Worm (Caenorhabditis elegans) whole organism, young adult: ENCODE results near the gene clec-217.

Experiments
- T07F8.4 ChIP-seq: sonication (generic microtip); optimal IDR thresholded peaks from 2 replicates; lab custom pipeline; 2016; ENCODE audit warnings: mild to moderate bottlenecking, missing genetic modification characterization, moderate library complexity, missing compliant biosample characterization
- Y53G8AR.9 ChIP-seq: fragments of 200-800 bp; sonication (Bioruptor generic); conservative IDR thresholded peaks from 2 replicates; pipeline ENCODE4 v1.3.6; 2022; ENCODE audit warnings: missing genetic modification reagents, missing genetic modification characterization, missing compliant biosample characterization
- lsl-1 ChIP-seq: fragments of 200-800 bp; sonication (Bioruptor generic); optimal IDR thresholded peaks from 2 replicates; lab custom pipeline; 2018; ENCODE audit warnings: mild to moderate bottlenecking, missing genetic modification characterization, moderate library complexity, missing compliant biosample characterization
- nfya-1 ChIP-seq: sonication (generic microtip); optimal IDR thresholded peaks from 2 replicates; lab custom pipeline; 2017; ENCODE audit warnings: antibody characterized with exemption, missing compliant biosample characterization, missing genetic modification characterization, borderline replicate concordance; ENCODE audit not compliant: insufficient read depth
- nhr-80 ChIP-seq: sonication (generic microtip); optimal IDR thresholded peaks from 2 replicates; lab custom pipeline; 2016; ENCODE audit warnings: missing genetic modification characterization, missing compliant biosample characterization
- pha-4 ChIP-seq: fragments of 150-350 bp; sonication (generic microtip); optimal IDR thresholded peaks from 2 replicates; lab custom pipeline; 2014; ENCODE audit warnings: missing biosample characterization, missing genetic modification reagents, missing genetic modification characterization
- snpc-4 ChIP-seq, 5 experiments: fragments of 150-350 bp in 1 of 5; sonication (generic microtip) in 4 of 5; optimal IDR thresholded peaks; 2 replicates each; lab custom pipeline; 2014 to 2018; ENCODE audit warnings: missing genetic modification characterization in 5 of 5, missing biosample characterization in 3 of 5, antibody characterized with exemption in 2 of 5, mild to moderate bottlenecking in 2 of 5, missing compliant biosample characterization in 2 of 5, missing genotype in 2 of 5, moderate library complexity in 2 of 5, missing genetic modification reagents in 1 of 5
- unc-62 ChIP-seq: fragments of 150-350 bp; optimal IDR thresholded peaks from 2 replicates; lab custom pipeline; 2014; ENCODE audit warnings: missing biosample characterization, missing genetic modification reagents, missing genetic modification characterization

DNA sequence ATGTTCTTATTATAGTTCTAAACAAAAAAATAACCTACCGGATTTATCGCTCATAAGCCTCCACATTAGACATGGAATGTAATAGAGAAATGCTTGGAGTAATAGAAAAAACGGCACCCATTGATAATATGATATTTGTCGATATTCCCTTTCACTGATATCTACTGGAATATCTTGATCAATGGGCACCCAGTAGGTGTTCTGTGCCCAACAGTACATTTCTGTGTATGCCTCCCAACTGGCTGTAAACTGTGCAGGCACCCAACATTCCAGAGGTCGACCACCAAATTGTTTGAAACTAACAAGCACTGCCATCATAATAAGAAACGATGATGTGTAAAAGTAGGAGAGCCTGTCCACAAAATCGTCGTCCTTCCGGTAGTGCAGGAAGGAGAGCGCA lies 5.8 kb upstream of the clec-217 start:
- TF ChIP-seq snpc-4 (GFP tag; optimal IDR thresholded peaks at IDR 0.05; lab: Kevin White, UChicago) (no peak), snpc-4 (tag; optimal IDR thresholded peaks at IDR 0.05; lab: Kevin White, UChicago) (no peak), pha-4 (no peak), Y53G8AR.9 (GFP tag; lab: Robert Waterston, UW) (no peak), T07F8.4 (no peak), nfya-1 (no peak), nhr-80 (no peak), lsl-1 (GFP tag; lab: Kevin White, UChicago) (no peak), unc-62 (GFP tag; lab: Kevin White, UChicago) (no peak)
